Fruit fly (Drosophila melanogaster): ENCODE results near the gene CG16800.

The CG16800 gene

dm6 chr2L:12974045-12974539, 7.7 kb downstream of the CG16800 start, which contains the start of gene Vha68-2 (continued):
- TF ChIP-seq kay (GFP tag; optimal IDR thresholded peaks at IDR 0.05) (no peak), run (tag; optimal IDR thresholded peaks at IDR 0.05) (no peak), CG2129 (GFP tag; IDR thresholded peaks at IDR 0.05; ENCODE audit: partially characterized antibody) (no peak), Mes4 (GFP tag; optimal IDR thresholded peaks at IDR 0.05) (peak; percentile 57), tgo (GFP tag; IDR thresholded peaks at IDR 0.05) (peak; percentile 30; the same call in 1 of the 3 replicates), zfh2 (GFP tag; optimal IDR thresholded peaks at IDR 0.05) (peak; percentile 67), CG16813 (GFP tag; IDR thresholded peaks at IDR 0.05; ENCODE audit: partially characterized antibody) (no peak), zen (tag; optimal IDR thresholded peaks at IDR 0.05) (no peak), CG3281 (GFP tag; optimal IDR thresholded peaks at IDR 0.05) (no peak), salm (tag; optimal IDR thresholded peaks at IDR 0.05) (peak; percentile 16), CG13894 (tag; optimal IDR thresholded peaks at IDR 0.05) (peak; percentile 15), MTF-1 (GFP tag; optimal IDR thresholded peaks at IDR 0.05; ENCODE audit: borderline replicate concordance) (no peak), Hmx (GFP tag; optimal IDR thresholded peaks at IDR 0.05) (no peak), bbx (GFP tag; IDR thresholded peaks at IDR 0.05; ENCODE audit: partially characterized antibody) (peak; percentile 73), sim (GFP tag; IDR thresholded peaks at IDR 0.05) (no peak), Fer3 (tag; optimal IDR thresholded peaks at IDR 0.05) (no peak), Nf-YC (tag; optimal IDR thresholded peaks at IDR 0.05) (no peak), Opbp (GFP tag; IDR thresholded peaks at IDR 0.05; ENCODE audit: partially characterized antibody) (0 out of 3 replicates have a peak, but pooled peaks have one; percentile 32), cwo (GFP tag; optimal IDR thresholded peaks at IDR 0.05) (no peak), Jarid2 (GFP tag; optimal IDR thresholded peaks at IDR 0.05) (peak; percentile 68), CG11398 (GFP tag; optimal IDR thresholded peaks at IDR 0.05) (peak; percentile 35), pan (optimal IDR thresholded peaks at IDR 0.05) (no peak), pan (GFP tag; optimal IDR thresholded peaks at IDR 0.05 in 1 of 2, IDR thresholded peaks at IDR 0.05 in 1 of 2) (peak in 1 of 2 experiments; percentile 6), CG11085 (GFP tag; IDR thresholded peaks at IDR 0.05) (no peak), CG30431 (GFP tag; optimal IDR thresholded peaks at IDR 0.05) (no peak), gro (GFP tag; optimal IDR thresholded peaks at IDR 0.05) (no peak), CG9797 (GFP tag; optimal IDR thresholded peaks at IDR 0.05) (no peak), Dbx (GFP tag; IDR thresholded peaks at IDR 0.05) (peak; percentile 58; the same call in 2 of the 3 replicates), gt (GFP tag; IDR thresholded peaks at IDR 0.05) (no peak), seq (GFP tag; IDR thresholded peaks at IDR 0.05) (no peak; the same call in 1 of the 2 replicates), ewg (GFP tag; optimal IDR thresholded peaks at IDR 0.05) (peak; percentile 45), chinmo (GFP tag; IDR thresholded peaks at IDR 0.05; ENCODE audit: partially characterized antibody) (no peak), Mad (GFP tag; optimal IDR thresholded peaks at IDR 0.05) (peak; percentile 50), slp2 (GFP tag; optimal IDR thresholded peaks at IDR 0.05) (no peak), Max (GFP tag; optimal IDR thresholded peaks at IDR 0.05) (no peak), Scr (GFP tag; IDR thresholded peaks at IDR 0.05; ENCODE audit: partially characterized antibody) (no peak; the same call in 1 of the 2 replicates), Dfd (GFP tag; optimal IDR thresholded peaks at IDR 0.05) (no peak), nerfin-2 (GFP tag; IDR thresholded peaks at IDR 0.05; ENCODE audit: partially characterized antibody) (0 out of 2 replicates have a peak, but pooled peaks have one; percentile 36), CG3065 (GFP tag; optimal IDR thresholded peaks at IDR 0.05) (no peak), ci (GFP tag; IDR thresholded peaks at IDR 0.05) (peak; percentile 92), E2f2 (GFP tag; IDR thresholded peaks at IDR 0.05) (peak; percentile 48), Ssrp (tag; optimal IDR thresholded peaks at IDR 0.05) (no peak), hkb (optimal IDR thresholded peaks at IDR 0.05) (peak; percentile 99), hkb (GFP tag; IDR thresholded peaks at IDR 0.05) (no peak), CG9215 (GFP tag; IDR thresholded peaks at IDR 0.05) (no peak), CG8765 (GFP tag; IDR thresholded peaks at IDR 0.05) (no peak), CG18599 (GFP tag; optimal IDR thresholded peaks at IDR 0.05) (no peak), crp (GFP tag; optimal IDR thresholded peaks at IDR 0.05) (peak in 1 of 2 experiments; percentile 31), CG7786 (GFP tag; optimal IDR thresholded peaks at IDR 0.05) (peak; percentile 14), Oli (tag; optimal IDR thresholded peaks at IDR 0.05) (peak; percentile 36)
